Worm (Caenorhabditis elegans) whole organism, L4 larva: ENCODE measurements around the gene dnj-5.

Source experiments
- fkh-10 ChIP-seq: fragments of 150-350 bp; optimal IDR thresholded peaks from 2 replicates; lab custom pipeline; 2014; ENCODE audit warnings: missing biosample characterization, missing genetic modification reagents, missing genetic modification characterization
- pqm-1 ChIP-seq: sonication (generic microtip); optimal IDR thresholded peaks from 2 replicates; lab custom pipeline; 2017; ENCODE audit warnings: missing biosample characterization, missing genetic modification characterization
- unc-130 ChIP-seq: sonication (generic microtip); optimal IDR thresholded peaks from 2 replicates; lab custom pipeline; 2016; ENCODE audit warnings: missing genetic modification reagents, missing genetic modification characterization, missing compliant biosample characterization

DNA sequence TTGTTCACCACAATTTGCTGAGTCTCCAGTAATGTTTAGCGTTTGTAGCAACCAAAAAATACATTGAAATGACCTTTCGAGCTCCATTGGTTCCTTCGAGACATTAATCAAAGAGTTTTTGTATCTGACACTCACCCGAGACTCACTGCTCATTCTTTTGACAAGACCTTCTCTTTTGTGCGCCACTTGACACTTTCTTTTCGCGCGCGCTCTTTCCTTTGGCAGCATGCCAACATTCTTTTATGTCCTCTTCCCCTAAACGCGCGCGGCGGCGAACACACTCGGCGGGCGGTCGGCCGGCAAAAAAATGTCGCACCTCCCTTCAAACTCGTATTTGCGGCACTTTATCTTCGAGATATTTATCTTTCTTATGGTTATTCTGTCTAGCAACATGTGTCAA lies 14.4 kb downstream of the dnj-5 start:
- TF ChIP-seq fkh-10 (no peak), unc-130 (GFP tag; lab: Kevin White, UChicago) (no peak), pqm-1 (no peak)
